Worm (Caenorhabditis elegans) whole organism, L4 larva: ENCODE data around the gene chkr-1.
"Not testable (repeated sequence)": the region's sequence is repeated elsewhere in the genome, so short reads cannot be mapped to it uniquely, and the experiment has no call there.

Experiments used
- arid-1 ChIP-seq: fragments of 200-800 bp; sonication (Bioruptor generic); conservative IDR thresholded peaks from 2 replicates; pipeline ENCODE4 v1.3.6; 2022; ENCODE audit warnings: missing genetic modification reagents, missing genetic modification characterization, missing compliant biosample characterization
- mdt-29 ChIP-seq: fragments of 200-800 bp; sonication (Bioruptor generic); IDR thresholded peaks from 2 replicates; pipeline ENCODE4 v1.3.6; 2022; ENCODE audit warnings: missing genetic modification reagents, missing genetic modification characterization, missing compliant biosample characterization
- mep-1 ChIP-seq: fragments of 150-350 bp; sonication (generic microtip); optimal IDR thresholded peaks from 3 replicates; lab custom pipeline; 2014; ENCODE audit warnings: missing biosample characterization, missing genetic modification characterization
- vab-7 ChIP-seq: fragments of 200-800 bp; sonication (Bioruptor generic); IDR thresholded peaks from 2 replicates; pipeline ENCODE4 v1.3.6; 2022; ENCODE audit warnings: missing genetic modification reagents, missing genetic modification characterization, missing compliant biosample characterization

DNA sequence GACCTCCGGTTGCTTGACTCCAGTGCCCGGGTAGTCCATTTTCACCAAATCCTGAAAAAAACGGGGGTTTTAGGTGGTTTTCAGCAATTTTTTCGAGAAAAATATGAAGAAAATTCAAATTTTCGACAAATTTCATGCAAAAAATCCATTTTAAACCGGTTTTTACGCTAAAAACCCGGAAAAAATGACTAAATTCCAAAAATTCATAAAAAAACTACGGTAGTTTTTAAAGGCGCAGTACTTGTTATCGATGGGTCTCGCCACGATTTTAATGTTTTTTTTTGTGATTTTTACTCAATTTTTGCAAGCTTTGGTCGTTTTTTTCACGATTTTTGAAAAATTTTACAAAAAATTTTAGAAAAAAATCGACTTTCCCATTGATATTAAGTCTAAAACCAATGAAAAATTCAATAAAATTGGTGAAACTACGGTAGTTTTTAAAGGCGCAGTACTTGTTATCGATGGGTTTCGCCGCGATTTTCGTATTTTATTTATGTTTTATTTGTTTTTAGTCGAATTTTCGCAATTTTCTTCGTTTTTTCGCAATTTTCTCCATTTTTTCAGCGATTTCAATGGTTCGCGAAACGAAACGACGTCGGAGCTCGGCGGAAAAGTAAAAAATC is at the start of gene chkr-1, which contains the start of gene T08D2.6:
- TF ChIP-seq mep-1; mdt-29 (GFP tag; lab: Robert Waterston, UW); vab-7 (GFP tag; lab: Robert Waterston, UW); arid-1: not testable (repeated sequence)
